Worm (Caenorhabditis elegans) whole organism, L4/young adult: ENCODE data around the gene ZK1240.2.

ENCODE experiments used
- W03F9.2 ChIP-seq: fragments of 150-350 bp; optimal IDR thresholded peaks from 2 replicates; lab custom pipeline; 2014; ENCODE audit warnings: missing biosample characterization, missing genetic modification characterization
- dao-5 ChIP-seq: sonication (generic microtip); optimal IDR thresholded peaks from 2 replicates; lab custom pipeline; 2016; ENCODE audit warnings: missing genotype, missing genetic modification characterization, moderate library complexity, missing compliant biosample characterization
- him-1 ChIP-seq: sonication (generic microtip); optimal IDR thresholded peaks from 2 replicates; lab custom pipeline; 2016; ENCODE audit warnings: missing genotype, missing genetic modification reagents, missing genetic modification characterization, missing compliant biosample characterization

Gene ZK1240.2

ce11 chrII:2342004-2342479 is 18.9 kb downstream of the ZK1240.2 start, which contains the start of gene F43C11.6:
Gene F43C11.6 (plus strand): TSS chrII:2342429.
- TF ChIP-seq him-1 (no peak), dao-5 (no peak), W03F9.2 (no peak)

ce11 chrII:2346672-2347071 is 23.5 kb downstream of the ZK1240.2 start, which contains the start of gene F43C11.4:
Gene F43C11.4 (plus strand): TSS chrII:2346972.
- TF ChIP-seq dao-5 (no peak), him-1 (no peak), W03F9.2 (no peak)

- TF ChIP-seq dao-5 = no peak
- TF ChIP-seq him-1 = no peak
- no peak for TF ChIP-seq W03F9.2
These were observed 29.4 kb downstream of the ZK1240.2 start, which contains the start of gene F43C11.10 for ce11 chrII:2352546-2352945. Gene F43C11.10 (minus strand): TSS chrII:2352646.

ce11 chrII:2353012-2353411 is 29.8 kb downstream of the ZK1240.2 start, which contains the start of gene F43C11.3:
Gene F43C11.3 (plus strand): TSS chrII:2353312.
- TF ChIP-seq W03F9.2 (no peak), dao-5 (no peak), him-1 (no peak)

- TF ChIP-seq W03F9.2 (no peak), him-1 (no peak), dao-5 (no peak)
These were observed 31.3 kb downstream of the ZK1240.2 start, which contains the start of gene F43C11.2 for ce11 chrII:2354476-2354875. Gene F43C11.2 (plus strand): TSS chrII:2354776.

ce11 chrII:2356795-2357194 is 33.6 kb downstream of the ZK1240.2 start, which contains the start of gene F43C11.1:
Gene F43C11.1 (plus strand): TSS chrII:2357095.
- TF ChIP-seq him-1 (no peak), W03F9.2 (no peak), dao-5 (no peak)

- TF ChIP-seq him-1 = no peak
- TF ChIP-seq dao-5 = no peak
- no peak for TF ChIP-seq W03F9.2
These were observed 36.8 kb downstream of the ZK1240.2 start, which contains the start of gene F43C11.16 for ce11 chrII:2359965-2360364. Gene F43C11.16 (minus strand): TSS chrII:2360065.

ce11 chrII:2363673-2364072 is 40.5 kb downstream of the ZK1240.2 start, which contains the start of gene F43C11.11:
Gene F43C11.11 (minus strand): TSS chrII:2363773.
- TF ChIP-seq him-1 (no peak), W03F9.2 (no peak), dao-5 (no peak)

ce11 chrII:2366623-2367365 is 43.6 kb downstream of the ZK1240.2 start, which contains the start of the genes F43C11.12 and F16G10.5:
Gene F43C11.12 (minus strand): TSS chrII:2366723.
Gene F16G10.5 (plus strand): TSS chrII:2367315.
- TF ChIP-seq dao-5 = no peak
- TF ChIP-seq him-1 = no peak
- TF ChIP-seq W03F9.2 = no peak

- no peak for TF ChIP-seq him-1
- no peak for TF ChIP-seq W03F9.2
- no peak for TF ChIP-seq dao-5
These were observed 45.8 kb downstream of the ZK1240.2 start, which contains the start of gene hpo-25 for ce11 chrII:2368956-2369355. Gene hpo-25 (plus strand): TSS chrII:2369256.

ce11 chrII:2372090-2372489 is 48.9 kb downstream of the ZK1240.2 start, which contains the start of gene F16G10.3:
Gene F16G10.3 (plus strand): TSS chrII:2372390.
- TF ChIP-seq dao-5 (no peak), him-1 (no peak), W03F9.2 (no peak)
